Fruit fly (Drosophila melanogaster): ENCODE results near the gene CG5937.

- TF ChIP-seq h (optimal IDR thresholded peaks at IDR 0.05) (no peak), Myc (optimal IDR thresholded peaks at IDR 0.05) (no peak), insv (optimal IDR thresholded peaks at IDR 0.05) (no peak), Sin3A (optimal IDR thresholded peaks at IDR 0.05) (no peak)
Observed at dm6 chrX:6050282-6050934, 10.6 kb downstream of the CG5937 start, which contains the start of gene CG5921.

All from Kc167 (cell line).